Worm (Caenorhabditis elegans): ENCODE data around the gene clc-20.

clc-20 gene

ce11 chrIII:900134-900533, 27.8 kb downstream of the clc-20 start:
- TF ChIP-seq C16A3.4 (tag; optimal IDR thresholded peaks at IDR 0.05) (no peak), pax-3 (tag; optimal IDR thresholded peaks at IDR 0.05) (no peak), efl-3 (GFP tag; optimal IDR thresholded peaks at IDR 0.05) (no peak), nhr-12 (tag; optimal IDR thresholded peaks at IDR 0.05) (no peak), skn-1 (tag; optimal IDR thresholded peaks at IDR 0.05) (no peak), unc-86 (tag; optimal IDR thresholded peaks at IDR 0.05) (no peak), mef-2 (tag; optimal IDR thresholded peaks at IDR 0.05) (no peak), blmp-1 (tag; optimal IDR thresholded peaks at IDR 0.05) (no peak), tbx-2 (tag; optimal IDR thresholded peaks at IDR 0.05) (no peak), pag-3 (tag; optimal IDR thresholded peaks at IDR 0.05; ENCODE audit: borderline replicate concordance, insufficient read depth) (no peak), ceh-90 (tag; optimal IDR thresholded peaks at IDR 0.05) (no peak), rnt-1 (tag; optimal IDR thresholded peaks at IDR 0.05) (no peak), ceh-88 (GFP tag; IDR thresholded peaks at IDR 0.05) (no peak)

ce11 chrIII:901148-901547, 28.8 kb downstream of the clc-20 start, which contains the start of gene sucl-2:
TSS of gene sucl-2 (minus strand) at chrIII:901412.
- TF ChIP-seq efl-1 (optimal IDR thresholded peaks at IDR 0.05) (no peak), efl-1 (GFP tag; optimal IDR thresholded peaks at IDR 0.05 in 1 of 2) (peak in 1 of 2 experiments; percentile 90), dsc-1 (tag; optimal IDR thresholded peaks at IDR 0.05) (no peak)

- TF ChIP-seq lin-15B (tag; optimal IDR thresholded peaks at IDR 0.05), result peak; percentile 42
- peak; percentile 9 for TF ChIP-seq blmp-1 (tag; optimal IDR thresholded peaks at IDR 0.05)
- no peak for TF ChIP-seq nhr-84 (tag; optimal IDR thresholded peaks at IDR 0.05)
- peak; percentile 6 for TF ChIP-seq nhr-20 (tag; optimal IDR thresholded peaks at IDR 0.05)
- peak; percentile 4 for TF ChIP-seq nhr-47 (tag; optimal IDR thresholded peaks at IDR 0.05)
- peak; percentile 3 for TF ChIP-seq snu-23 (GFP tag; optimal IDR thresholded peaks at IDR 0.05)
- no peak for TF ChIP-seq ceh-90 (tag; optimal IDR thresholded peaks at IDR 0.05)
- TF ChIP-seq efl-1 (optimal IDR thresholded peaks at IDR 0.05), result peak; percentile 55 to 70
- TF ChIP-seq efl-1 (GFP tag; optimal IDR thresholded peaks at IDR 0.05 in 1 of 2), result peak; percentile 78 to 97
- TF ChIP-seq nhr-71 (tag; optimal IDR thresholded peaks at IDR 0.05), result peak; percentile 36
- peak; percentile 42 to 87 for TF ChIP-seq lin-35 (GFP tag; optimal IDR thresholded peaks at IDR 0.05)
- no peak for TF ChIP-seq nhr-90 (tag; optimal IDR thresholded peaks at IDR 0.05; ENCODE audit: poor library complexity)
- TF ChIP-seq C16A3.4 (tag; optimal IDR thresholded peaks at IDR 0.05), result peak; percentile 15
- TF ChIP-seq dpl-1 (GFP tag; optimal IDR thresholded peaks at IDR 0.05), result peak; percentile 61 to 81 (median 73)
- no peak for TF ChIP-seq xbp-1 (tag; optimal IDR thresholded peaks at IDR 0.05)
Measured at ce11 chrIII:901600-902250, 29.3 kb downstream of the clc-20 start.

- TF ChIP-seq fkh-4 (tag; optimal IDR thresholded peaks at IDR 0.05; ENCODE audit: borderline replicate concordance), result no peak
- no peak for TF ChIP-seq efl-1 (optimal IDR thresholded peaks at IDR 0.05)
- peak in 1 of 2 experiments; percentile 71 for TF ChIP-seq efl-1 (GFP tag; optimal IDR thresholded peaks at IDR 0.05 in 1 of 2)
Measured at ce11 chrIII:907311-907710, 34.9 kb downstream of the clc-20 start, which contains the start of gene F23H11.4. TSS of gene F23H11.4 (minus strand) at chrIII:907539.

ce11 chrIII:907990-908389, 35.6 kb downstream of the clc-20 start:
- no peak for TF ChIP-seq ceh-82 (tag; optimal IDR thresholded peaks at IDR 0.05)
- no peak for TF ChIP-seq C34B4.2 (tag; optimal IDR thresholded peaks at IDR 0.05)
- TF ChIP-seq lin-14 (GFP tag; optimal IDR thresholded peaks at IDR 0.05), result peak; percentile 36
- no peak for TF ChIP-seq zag-1 (tag; optimal IDR thresholded peaks at IDR 0.05)
- peak; percentile 71 for TF ChIP-seq jun-1 (tag; optimal IDR thresholded peaks at IDR 0.05)
- TF ChIP-seq vab-15 (tag; optimal IDR thresholded peaks at IDR 0.05), result no peak
- TF ChIP-seq snu-23 (GFP tag; optimal IDR thresholded peaks at IDR 0.05), result peak; percentile 5
- TF ChIP-seq lsy-2 (tag; optimal IDR thresholded peaks at IDR 0.05), result peak in 1 of 2 experiments; percentile 45
- TF ChIP-seq blmp-1 (tag; optimal IDR thresholded peaks at IDR 0.05), result peak; percentile 61
- TF ChIP-seq efl-1 (optimal IDR thresholded peaks at IDR 0.05), result peak; percentile 6 to 49
- peak in 1 of 2 experiments; percentile 7 for TF ChIP-seq efl-1 (GFP tag; optimal IDR thresholded peaks at IDR 0.05 in 1 of 2)
- TF ChIP-seq fos-1 (tag; optimal IDR thresholded peaks at IDR 0.05), result peak; percentile 94

Measured in whole organism, L1 larva.